Fruit fly (Drosophila melanogaster) whole organism, embryonic: ENCODE results near the gene CG11309.
A peak's percentile ranks its signal among the peaks of the same experiment; 100 is the strongest.

ENCODE experiments used
- Abd-B ChIP-seq: fragments of 200-800 bp; sonication (Bioruptor generic); optimal IDR thresholded peaks from 2 replicates; lab custom pipeline; 2018; ENCODE audit warnings: missing biosample characterization, mild to moderate bottlenecking, missing genetic modification characterization, moderate library complexity
- Awh ChIP-seq: fragments of 200-800 bp; sonication (Bioruptor generic); IDR thresholded peaks from 2 replicates; pipeline ENCODE4, ENCODE4 v1.3.6; 2022; ENCODE audit warnings: missing biosample characterization, missing genetic modification characterization
- B-H1 ChIP-seq: fragments of 200-800 bp; sonication (Bioruptor generic); IDR thresholded peaks from 3 replicates; pipeline ENCODE4 v1.3.6; 2022; ENCODE audit warnings: missing biosample characterization, missing genetic modification characterization
- B-H2 ChIP-seq: fragments of 200-800 bp; sonication (Bioruptor generic); optimal IDR thresholded peaks from 2 replicates; lab custom pipeline; 2018; ENCODE audit warnings: missing biosample characterization, mild to moderate bottlenecking, missing genetic modification characterization
- CG11247 ChIP-seq: fragments of 200-800 bp; sonication (Bioruptor generic); IDR thresholded peaks from 2 replicates; pipeline ENCODE4 v1.3.6; 2022; ENCODE audit warnings: missing biosample characterization, missing genetic modification characterization
- CG11504 ChIP-seq: fragments of 200-800 bp; sonication (Bioruptor generic); optimal IDR thresholded peaks from 3 replicates; lab custom pipeline; 2019; ENCODE audit warnings: missing biosample characterization, mild to moderate bottlenecking, missing genetic modification characterization, moderate library complexity
- CG12299 ChIP-seq: fragments of 200-800 bp; sonication (Bioruptor generic); optimal IDR thresholded peaks from 2 replicates; lab custom pipeline; 2018; ENCODE audit warnings: missing biosample characterization, mild to moderate bottlenecking, missing genetic modification characterization
- CG12391 ChIP-seq: fragments of 200-800 bp; sonication (Bioruptor generic); optimal IDR thresholded peaks from 3 replicates; lab custom pipeline; 2018; ENCODE audit warnings: missing biosample characterization, mild to moderate bottlenecking, missing genetic modification characterization, moderate library complexity
- CG14860 ChIP-seq: fragments of 200-800 bp; sonication (Bioruptor generic); IDR thresholded peaks from 3 replicates; pipeline ENCODE4 v1.3.6; 2022; ENCODE audit warnings: missing biosample characterization, missing genetic modification characterization; ENCODE audit not compliant: partially characterized antibody
- CG15269 ChIP-seq: fragments of 200-800 bp; sonication (Bioruptor generic); optimal IDR thresholded peaks from 2 replicates; lab custom pipeline; 2018; ENCODE audit warnings: missing biosample characterization, mild to moderate bottlenecking, missing genetic modification characterization, moderate library complexity
- CG1529 ChIP-seq: fragments of 200-800 bp; sonication (Bioruptor generic); optimal IDR thresholded peaks from 3 replicates; lab custom pipeline; 2018; ENCODE audit warnings: missing biosample characterization, missing genetic modification characterization
- CG16815 ChIP-seq: fragments of 200-800 bp; sonication (Bioruptor generic); optimal IDR thresholded peaks from 3 replicates; lab custom pipeline; 2017; ENCODE audit warnings: missing biosample characterization, mild to moderate bottlenecking, missing genetic modification characterization
- CG17912 ChIP-seq: fragments of 200-800 bp; sonication (Bioruptor generic); optimal IDR thresholded peaks from 2 replicates; lab custom pipeline; 2018; ENCODE audit warnings: missing biosample characterization, mild to moderate bottlenecking, missing genetic modification characterization
- CG18476 ChIP-seq: fragments of 200-800 bp; sonication (Bioruptor generic); optimal IDR thresholded peaks from 2 replicates; lab custom pipeline; 2016; ENCODE audit warnings: missing biosample characterization, mild to moderate bottlenecking, missing genetic modification characterization
- CG2116 ChIP-seq: fragments of 200-800 bp; sonication (Bioruptor generic); optimal IDR thresholded peaks from 3 replicates; lab custom pipeline; 2018; ENCODE audit warnings: missing biosample characterization, mild to moderate bottlenecking, missing genetic modification characterization
- CG2875 ChIP-seq: fragments of 200-800 bp; sonication (Bioruptor generic); optimal IDR thresholded peaks from 2 replicates; lab custom pipeline; 2017; ENCODE audit warnings: missing biosample characterization, mild to moderate bottlenecking, missing genetic modification characterization, missing genetic modification reagents
- CG30431 ChIP-seq: fragments of 200-800 bp; sonication (Bioruptor generic); optimal IDR thresholded peaks from 2 replicates; lab custom pipeline; 2017; ENCODE audit warnings: missing biosample characterization, missing genetic modification characterization
- CG31365 ChIP-seq: fragments of 200-800 bp; sonication (Bioruptor generic); optimal IDR thresholded peaks from 2 replicates; lab custom pipeline; 2018; ENCODE audit warnings: missing biosample characterization, mild to moderate bottlenecking, missing genetic modification characterization
- CG4707 ChIP-seq: fragments of 200-800 bp; sonication (Bioruptor generic); optimal IDR thresholded peaks from 2 replicates; lab custom pipeline; 2018; ENCODE audit warnings: missing biosample characterization, mild to moderate bottlenecking, missing genetic modification characterization, moderate library complexity
- CG4854 ChIP-seq: fragments of 200-800 bp; sonication (Bioruptor generic); optimal IDR thresholded peaks from 2 replicates; lab custom pipeline; 2016; ENCODE audit warnings: missing biosample characterization, missing genetic modification characterization, inconsistent platforms
- CG6854 ChIP-seq: fragments of 200-800 bp; sonication (Bioruptor generic); optimal IDR thresholded peaks from 3 replicates; lab custom pipeline; 2017; ENCODE audit warnings: missing biosample characterization, mild to moderate bottlenecking, missing genetic modification characterization
- CG7271 ChIP-seq: fragments of 200-800 bp; sonication (Bioruptor generic); optimal IDR thresholded peaks from 2 replicates; lab custom pipeline; 2018; ENCODE audit warnings: missing biosample characterization, mild to moderate bottlenecking, missing genetic modification characterization, moderate library complexity
- Dll ChIP-seq: fragments of 200-800 bp; sonication (Bioruptor generic); IDR thresholded peaks from 4 replicates; pipeline ENCODE4 v1.3.6; 2022; ENCODE audit warnings: missing biosample characterization, missing genetic modification characterization; ENCODE audit not compliant: partially characterized antibody
- E2f2 ChIP-seq: fragments of 200-800 bp; sonication (Bioruptor generic); IDR thresholded peaks from 2 replicates; pipeline ENCODE4 v1.3.6; 2022; ENCODE audit warnings: missing biosample characterization, missing genetic modification characterization
- H2.0 ChIP-seq: fragments of 200-800 bp; sonication (Bioruptor generic); IDR thresholded peaks from 2 replicates; pipeline ENCODE4 v1.3.6; 2022; ENCODE audit warnings: missing biosample characterization, missing genetic modification characterization
- HLH54F ChIP-seq: fragments of 200-800 bp; sonication (Bioruptor generic); optimal IDR thresholded peaks from 3 replicates; lab custom pipeline; 2016; ENCODE audit warnings: missing biosample characterization, missing genetic modification characterization
- HmgZ ChIP-seq: fragments of 200-800 bp; sonication (Bioruptor generic); optimal IDR thresholded peaks from 2 replicates; lab custom pipeline; 2018; ENCODE audit warnings: missing biosample characterization, mild to moderate bottlenecking, missing genetic modification characterization
- Hmx ChIP-seq: fragments of 200-800 bp; sonication (Bioruptor generic); optimal IDR thresholded peaks from 2 replicates; lab custom pipeline; 2016; ENCODE audit warnings: missing biosample characterization, missing genetic modification characterization
- Myb ChIP-seq: fragments of 200-800 bp; sonication (Bioruptor generic); optimal IDR thresholded peaks from 2 replicates; lab custom pipeline; 2016; ENCODE audit warnings: missing biosample characterization, missing genetic modification characterization
- PHDP ChIP-seq: fragments of 200-800 bp; sonication (Bioruptor generic); optimal IDR thresholded peaks from 3 replicates; lab custom pipeline; 2018; ENCODE audit warnings: missing biosample characterization, mild to moderate bottlenecking, missing genetic modification characterization, moderate library complexity
- Poxn ChIP-seq: fragments of 200-800 bp; sonication (Bioruptor generic); IDR thresholded peaks from 2 replicates; pipeline ENCODE4 v1.3.6; 2022; ENCODE audit warnings: missing biosample characterization, missing genetic modification characterization
- az2 ChIP-seq: fragments of 200-800 bp; sonication (Bioruptor generic); optimal IDR thresholded peaks from 3 replicates; lab custom pipeline; 2016; ENCODE audit warnings: missing biosample characterization, missing genetic modification characterization
- bsh ChIP-seq, 2 experiments: fragments of 200-800 bp; sonication (Bioruptor generic); optimal IDR thresholded peaks; 2 replicates each; lab custom pipeline; 2017 to 2018; ENCODE audit warnings: mild to moderate bottlenecking in 2 of 2, missing biosample characterization in 2 of 2, missing genetic modification characterization in 2 of 2, moderate library complexity in 1 of 2
- cas ChIP-seq: fragments of 200-800 bp; sonication (Bioruptor generic); IDR thresholded peaks from 2 replicates; pipeline ENCODE4 v1.3.6; 2022; ENCODE audit warnings: missing biosample characterization, missing genetic modification characterization
- dan ChIP-seq: fragments of 200-800 bp; sonication (Bioruptor generic); IDR thresholded peaks from 2 replicates; pipeline ENCODE4 v1.3.6; 2022; ENCODE audit warnings: missing biosample characterization, missing genetic modification characterization
- emc ChIP-seq: fragments of 200-800 bp; sonication (Bioruptor generic); optimal IDR thresholded peaks from 2 replicates; lab custom pipeline; 2016; ENCODE audit warnings: missing biosample characterization, missing genetic modification characterization
- fu2 ChIP-seq: fragments of 200-800 bp; sonication (Bioruptor generic); optimal IDR thresholded peaks from 2 replicates; lab custom pipeline; 2016; ENCODE audit warnings: missing biosample characterization, missing genetic modification characterization
- gce ChIP-seq: fragments of 200-800 bp; sonication (Bioruptor generic); IDR thresholded peaks from 3 replicates; pipeline ENCODE4 v1.3.6; 2022; ENCODE audit warnings: missing biosample characterization, missing genetic modification characterization
- her ChIP-seq: fragments of 200-800 bp; sonication (Bioruptor generic); optimal IDR thresholded peaks from 2 replicates; lab custom pipeline; 2016; ENCODE audit warnings: missing biosample characterization, missing genetic modification characterization
- hth ChIP-seq: fragments of >200 bp; optimal IDR thresholded peaks from 2 replicates; lab custom pipeline; 2017; ENCODE audit warnings: inconsistent platforms
- klu ChIP-seq: fragments of 200-800 bp; sonication (Bioruptor generic); IDR thresholded peaks from 2 replicates; pipeline ENCODE4 v1.3.6; 2022; ENCODE audit warnings: missing biosample characterization, missing genetic modification characterization
- pfk ChIP-seq: fragments of 200-800 bp; sonication (Bioruptor generic); optimal IDR thresholded peaks from 2 replicates; lab custom pipeline; 2018; ENCODE audit warnings: missing biosample characterization, mild to moderate bottlenecking, missing genetic modification characterization, moderate library complexity
- prd ChIP-seq, 3 experiments: fragments of >200 bp in 2 of 3; fragments of 200-800 bp in 1 of 3; sonication (Bioruptor generic) in 1 of 3; optimal IDR thresholded peaks in 2 of 3; IDR thresholded peaks in 1 of 3; 2 replicates in 2 of 3; 3 replicates in 1 of 3; pipeline versions ENCODE4 v1.3.6 to Lab custom; 2017 to 2022; ENCODE audit warnings: missing biosample characterization in 1 of 3, missing genetic modification characterization in 1 of 3
- run ChIP-seq: fragments of 200-800 bp; sonication (Bioruptor generic); optimal IDR thresholded peaks from 3 replicates; lab custom pipeline; 2018; ENCODE audit warnings: missing biosample characterization, mild to moderate bottlenecking, missing genetic modification characterization
- sisA ChIP-seq: fragments of 200-800 bp; sonication (Bioruptor generic); IDR thresholded peaks from 2 replicates; pipeline ENCODE4 v1.3.6; 2022; ENCODE audit warnings: missing biosample characterization, missing genetic modification characterization
- vnd ChIP-seq: fragments of 200-800 bp; sonication (Bioruptor generic); IDR thresholded peaks from 3 replicates; pipeline ENCODE4 v1.3.6; 2022; ENCODE audit warnings: missing biosample characterization, missing genetic modification characterization; ENCODE audit not compliant: partially characterized antibody
- wdn ChIP-seq: fragments of 200-800 bp; sonication (Bioruptor generic); IDR thresholded peaks from 2 replicates; pipeline ENCODE4 v1.3.6; 2022; ENCODE audit warnings: missing biosample characterization, missing genetic modification characterization
- wor ChIP-seq: fragments of 200-800 bp; sonication (Bioruptor generic); IDR thresholded peaks from 2 replicates; pipeline ENCODE4 v1.3.6; 2022; ENCODE audit warnings: missing biosample characterization, missing genetic modification characterization

The CG11309 gene

DNA sequence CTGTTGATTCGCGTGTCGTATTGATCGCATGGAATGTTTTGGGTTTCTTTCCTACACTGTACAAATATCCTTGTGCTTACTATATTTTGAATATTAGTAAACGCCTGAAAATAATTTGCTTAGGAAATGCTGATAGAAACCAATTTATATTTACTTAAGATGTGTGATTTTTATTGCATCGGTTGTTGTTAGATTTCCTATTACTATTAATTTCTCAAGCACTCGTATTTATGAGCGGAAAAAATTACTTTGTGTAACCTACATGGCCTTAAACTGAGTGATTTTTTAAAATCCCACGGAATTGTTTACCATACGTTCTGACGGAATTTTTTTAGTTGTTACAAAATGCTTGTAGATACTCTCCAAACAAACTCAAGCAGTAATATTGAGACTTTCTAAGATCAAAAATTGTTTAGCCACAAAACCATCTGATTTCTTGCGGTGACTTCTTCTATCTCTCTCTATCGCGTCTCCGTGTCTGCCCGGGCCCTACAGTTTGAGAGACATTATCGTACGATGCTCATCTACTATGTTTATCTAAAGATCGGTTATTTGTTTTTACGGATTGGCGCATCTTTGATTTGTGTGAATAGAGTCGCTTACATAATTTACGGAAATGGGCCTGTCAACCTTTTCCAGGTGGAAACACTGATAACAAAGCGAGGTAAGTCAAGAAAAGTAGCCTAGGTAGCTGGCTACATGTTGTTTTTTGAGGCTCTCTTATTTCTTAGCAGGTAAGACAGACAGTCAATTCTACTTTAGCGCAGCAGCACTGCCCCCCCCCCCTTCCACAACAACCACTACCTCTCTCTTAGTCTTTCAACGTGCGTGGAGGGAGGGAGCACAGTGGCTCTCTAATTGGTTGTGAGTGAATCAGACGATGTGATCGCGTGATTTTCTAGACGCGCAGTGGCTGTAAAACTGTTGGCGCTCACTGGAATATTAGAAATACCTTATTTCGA lies 27.9 kb downstream of the CG11309 start (continued):
- TF ChIP-seq Poxn (GFP tag; lab: Robert Waterston, UW) = no peak
- TF ChIP-seq fu2 (GFP tag; lab: Kevin White, UChicago) = peak; percentile 40
- TF ChIP-seq run (tag; lab: Kevin White, UChicago) = no peak
- no peak for TF ChIP-seq emc (GFP tag; lab: Kevin White, UChicago)
- peak; percentile 82 for TF ChIP-seq CG11504 (tag; lab: Kevin White, UChicago)
- peak; percentile 45 for TF ChIP-seq hth (lab: Kevin White, UChicago)
- TF ChIP-seq dan = no peak
- TF ChIP-seq Abd-B (GFP tag; lab: Kevin White, UChicago) = peak; percentile 20
- TF ChIP-seq CG17912 (GFP tag; lab: Kevin White, UChicago) = no peak
- TF ChIP-seq bsh (GFP tag; optimal IDR thresholded peaks at IDR 0.05; lab: Kevin White, UChicago) = peak in 1 of 2 experiments; percentile 41
- TF ChIP-seq wdn (GFP tag; lab: Robert Waterston, UW) = no peak
- peak; percentile 11 for TF ChIP-seq CG4707 (GFP tag; lab: Kevin White, UChicago)
- no peak for TF ChIP-seq H2.0
- TF ChIP-seq Myb (GFP tag; lab: Kevin White, UChicago) = peak; percentile 19
- no peak for TF ChIP-seq prd (optimal IDR thresholded peaks at IDR 0.05; lab: Kevin White, UChicago)
- peak; percentile 66 for TF ChIP-seq prd (GFP tag; IDR thresholded peaks at IDR 0.05; lab: Robert Waterston, UW)
- no peak for TF ChIP-seq CG2875 (GFP tag; lab: Kevin White, UChicago)
- TF ChIP-seq az2 (GFP tag; lab: Kevin White, UChicago) = peak; percentile 75
- TF ChIP-seq HmgZ (tag; lab: Kevin White, UChicago) = no peak
- TF ChIP-seq wor (GFP tag; lab: Robert Waterston, UW) = no peak
- no peak for TF ChIP-seq Dll (GFP tag; lab: Robert Waterston, UW)
- TF ChIP-seq pfk (GFP tag; lab: Kevin White, UChicago) = no peak
- TF ChIP-seq E2f2 (GFP tag; lab: Robert Waterston, UW) = peak; percentile 43; the same call in 1 of the 2 replicates
- no peak for TF ChIP-seq CG30431 (GFP tag; lab: Kevin White, UChicago)
- no peak for TF ChIP-seq CG6854 (GFP tag; lab: Kevin White, UChicago)
- no peak for TF ChIP-seq CG14860 (GFP tag; lab: Robert Waterston, UW)
- TF ChIP-seq PHDP (tag; lab: Kevin White, UChicago) = peak; percentile 56
- no peak for TF ChIP-seq Awh (GFP tag; lab: Robert Waterston, UW)
- TF ChIP-seq CG11247 = no peak
- TF ChIP-seq gce (GFP tag; lab: Robert Waterston, UW) = no peak
- TF ChIP-seq CG18476 (GFP tag; lab: Kevin White, UChicago) = peak; percentile 66
- TF ChIP-seq B-H2 = no peak
- TF ChIP-seq cas (GFP tag; lab: Robert Waterston, UW) = no peak
- peak; percentile 54 for TF ChIP-seq sisA
- TF ChIP-seq HLH54F (GFP tag; lab: Kevin White, UChicago) = peak; percentile 51
- no peak for TF ChIP-seq klu (GFP tag; lab: Robert Waterston, UW)
- TF ChIP-seq Hmx (GFP tag; lab: Kevin White, UChicago) = peak; percentile 69
- no peak for TF ChIP-seq CG31365 (tag; lab: Kevin White, UChicago)
- no peak for TF ChIP-seq CG12299 (tag; lab: Kevin White, UChicago)
- TF ChIP-seq CG12391 (tag; lab: Kevin White, UChicago) = peak; percentile 72
- peak; percentile 66 for TF ChIP-seq CG16815 (GFP tag; lab: Kevin White, UChicago)
- TF ChIP-seq vnd (GFP tag; lab: Robert Waterston, UW) = no peak
- peak; percentile 57 for TF ChIP-seq CG15269 (tag; lab: Kevin White, UChicago)
- TF ChIP-seq CG1529 (GFP tag; lab: Kevin White, UChicago) = peak; percentile 52
- TF ChIP-seq her (GFP tag; lab: Kevin White, UChicago) = peak; percentile 1
- peak; percentile 41 for TF ChIP-seq CG4854 (GFP tag; lab: Kevin White, UChicago)
- TF ChIP-seq CG7271 = no peak
- TF ChIP-seq B-H1 (GFP tag; lab: Robert Waterston, UW) = no peak
- TF ChIP-seq CG2116 (GFP tag; lab: Kevin White, UChicago) = peak; percentile 24
